Worm (Caenorhabditis elegans): Measurements from ENCODE around the gene F39B3.7.

The F39B3.7 gene

ce11 chrX:17610406-17610981, 43.2 kb upstream of the F39B3.7 start (continued):
- TF ChIP-seq lin-15B (tag; optimal IDR thresholded peaks at IDR 0.05) (no peak), ztf-11 (tag; optimal IDR thresholded peaks at IDR 0.05) (no peak), daf-16 (GFP tag; optimal IDR thresholded peaks at IDR 0.05) (no peak), daf-16 (tag; optimal IDR thresholded peaks at IDR 0.05) (peak; percentile 88), nhr-6 (tag; optimal IDR thresholded peaks at IDR 0.05) (no peak), mdl-1 (tag; optimal IDR thresholded peaks at IDR 0.05) (peak in 1 of 2 experiments; percentile 49), egl-43 (GFP tag; IDR thresholded peaks at IDR 0.05) (0 out of 2 replicates have a peak, but pooled peaks have one; percentile 22), vab-7 (GFP tag; IDR thresholded peaks at IDR 0.05) (no peak), zip-2 (tag; optimal IDR thresholded peaks at IDR 0.05) (no peak), lin-13 (GFP tag; optimal IDR thresholded peaks at IDR 0.05) (peak; percentile 28), hlh-30 (tag; optimal IDR thresholded peaks at IDR 0.05; ENCODE audit: insufficient read depth) (peak; percentile 93), gei-8 (GFP tag; optimal IDR thresholded peaks at IDR 0.05) (no peak), dmd-9 (GFP tag; IDR thresholded peaks at IDR 0.05) (no peak), F37D6.2 (tag; optimal IDR thresholded peaks at IDR 0.05) (peak; percentile 3), nhr-10 (tag; optimal IDR thresholded peaks at IDR 0.05) (no peak), hlh-11 (tag; optimal IDR thresholded peaks at IDR 0.05) (peak; percentile 76), nhr-111 (GFP tag; optimal IDR thresholded peaks at IDR 0.05) (no peak), rbr-2 (tag; optimal IDR thresholded peaks at IDR 0.05) (peak; percentile 77), zip-11 (GFP tag; IDR thresholded peaks at IDR 0.05) (no peak), Y75B8A.6 (GFP tag; IDR thresholded peaks at IDR 0.05) (no peak), ZK337.2 (GFP tag; IDR thresholded peaks at IDR 0.05) (no peak), pqm-1 (tag; optimal IDR thresholded peaks at IDR 0.05) (peak; percentile 4), spr-3 (GFP tag; optimal IDR thresholded peaks at IDR 0.05) (no peak), skn-1 (tag; optimal IDR thresholded peaks at IDR 0.05) (no peak), nhr-48 (tag; optimal IDR thresholded peaks at IDR 0.05) (peak; percentile 24), lin-1 (GFP tag; IDR thresholded peaks at IDR 0.05) (no peak), nhr-102 (tag; optimal IDR thresholded peaks at IDR 0.05) (no peak), tra-1 (GFP tag; IDR thresholded peaks at IDR 0.05) (no peak), ctbp-1 (GFP tag; IDR thresholded peaks at IDR 0.05) (peak; percentile 36; the same call in 1 of the 2 replicates), dpl-1 (GFP tag; optimal IDR thresholded peaks at IDR 0.05) (peak; percentile 70), nhr-237 (tag; optimal IDR thresholded peaks at IDR 0.05) (no peak), snpc-4 (tag; optimal IDR thresholded peaks at IDR 0.05) (no peak), ceh-20 (GFP tag; IDR thresholded peaks at IDR 0.05) (peak; percentile 26; the same call in 1 of the 2 replicates), T20F7.1 (GFP tag; optimal IDR thresholded peaks at IDR 0.05) (no peak), egl-27 (tag; optimal IDR thresholded peaks at IDR 0.05) (no peak), arid-1 (GFP tag; conservative IDR thresholded peaks at IDR 0.05) (no peak), aly-2 (tag; optimal IDR thresholded peaks at IDR 0.05) (no peak), nhr-77 (tag; optimal IDR thresholded peaks at IDR 0.05) (peak; percentile 8), lin-38 (GFP tag; IDR thresholded peaks at IDR 0.05) (no peak), nhr-42 (GFP tag; IDR thresholded peaks at IDR 0.05) (no peak), mes-2 (tag; optimal IDR thresholded peaks at IDR 0.05; ENCODE audit: poor library complexity, severe bottlenecking) (peak; percentile 61), dve-1 (tag; optimal IDR thresholded peaks at IDR 0.05; ENCODE audit: insufficient read depth) (peak; percentile 5), fos-1 (tag; optimal IDR thresholded peaks at IDR 0.05) (no peak), F10B5.3 (tag; optimal IDR thresholded peaks at IDR 0.05) (no peak), ceh-82 (tag; optimal IDR thresholded peaks at IDR 0.05) (no peak), ZK546.5 (tag; optimal IDR thresholded peaks at IDR 0.05) (no peak), mxl-2 (GFP tag; conservative IDR thresholded peaks at IDR 0.05) (no peak), php-3 (GFP tag; IDR thresholded peaks at IDR 0.05) (no peak), lin-39 (tag; optimal IDR thresholded peaks at IDR 0.05) (no peak), Y5F2A.4 (GFP tag; optimal IDR thresholded peaks at IDR 0.05) (no peak), unc-130 (GFP tag; optimal IDR thresholded peaks at IDR 0.05) (no peak), sdz-12 (GFP tag; optimal IDR thresholded peaks at IDR 0.05) (no peak)

Data from whole organism, L4 larva.